Worm (Caenorhabditis elegans) whole organism, L1 larva: ENCODE measurements around the gene ilcr-2.

ENCODE experiments used
- C04F5.9 ChIP-seq: sonication (generic microtip); optimal IDR thresholded peaks from 2 replicates; lab custom pipeline; 2016; ENCODE audit warnings: missing genetic modification characterization, missing compliant biosample characterization
- C34B4.2 ChIP-seq: sonication (generic microtip); optimal IDR thresholded peaks from 2 replicates; lab custom pipeline; 2017; ENCODE audit warnings: mild to moderate bottlenecking, missing genetic modification characterization, missing compliant biosample characterization
- F16B12.6 ChIP-seq: fragments of 150-350 bp; optimal IDR thresholded peaks from 2 replicates; lab custom pipeline; 2014; ENCODE audit warnings: missing biosample characterization, missing genetic modification characterization
- aha-1 ChIP-seq: fragments of 150-350 bp; optimal IDR thresholded peaks from 2 replicates; lab custom pipeline; 2014; ENCODE audit warnings: missing biosample characterization, missing genetic modification characterization
- alr-1 ChIP-seq: fragments of 200-800 bp; sonication (Bioruptor generic); optimal IDR thresholded peaks from 2 replicates; lab custom pipeline; 2018; ENCODE audit warnings: borderline replicate concordance, mild to moderate bottlenecking, missing genetic modification characterization, missing compliant biosample characterization
- ama-1 ChIP-seq: fragments of 150-350 bp; optimal IDR thresholded peaks from 2 replicates; lab custom pipeline; 2014
- blmp-1 ChIP-seq: fragments of 150-350 bp; optimal IDR thresholded peaks from 2 replicates; lab custom pipeline; 2014; ENCODE audit warnings: missing biosample characterization, missing genetic modification characterization
- ceh-82 ChIP-seq, 3 experiments: fragments of 150-350 bp in 1 of 3; sonication (generic microtip) in 2 of 3; optimal IDR thresholded peaks; 2 replicates each; lab custom pipeline; 2014 to 2017; ENCODE audit warnings: missing biosample characterization in 3 of 3, missing genetic modification characterization in 3 of 3
- ceh-90 ChIP-seq: sonication (generic microtip); optimal IDR thresholded peaks from 2 replicates; lab custom pipeline; 2016; ENCODE audit warnings: missing genetic modification characterization, missing compliant biosample characterization
- ces-1 ChIP-seq: fragments of 150-350 bp; optimal IDR thresholded peaks from 2 replicates; lab custom pipeline; 2014; ENCODE audit warnings: missing biosample characterization, missing genetic modification reagents, missing genetic modification characterization
- efl-3 ChIP-seq: fragments of 200-800 bp; sonication (Bioruptor generic); optimal IDR thresholded peaks from 2 replicates; lab custom pipeline; 2018; ENCODE audit warnings: mild to moderate bottlenecking, missing genetic modification characterization, missing compliant biosample characterization
- egl-13 ChIP-seq: sonication (generic microtip); optimal IDR thresholded peaks from 2 replicates; lab custom pipeline; 2016; ENCODE audit warnings: missing genotype, missing genetic modification reagents, missing genetic modification characterization, missing compliant biosample characterization
- elt-3 ChIP-seq, 6 experiments: fragments of 150-350 bp in 1 of 6; sonication (generic microtip); optimal IDR thresholded peaks; 2 replicates each; lab custom pipeline; 2017 to 2018; ENCODE audit warnings: missing biosample characterization in 6 of 6, missing genetic modification characterization in 6 of 6, inconsistent platforms in 1 of 6
- ets-5 ChIP-seq: fragments of 200-800 bp; sonication (Bioruptor generic); IDR thresholded peaks from 2 replicates; pipeline ENCODE4 v1.3.6; 2022; ENCODE audit warnings: missing genetic modification characterization, missing compliant biosample characterization
- fkh-4 ChIP-seq: sonication (generic microtip); optimal IDR thresholded peaks from 2 replicates; lab custom pipeline; 2016; ENCODE audit warnings: missing compliant biosample characterization, missing genetic modification characterization, borderline replicate concordance
- fos-1 ChIP-seq: fragments of 150-350 bp; optimal IDR thresholded peaks from 2 replicates; lab custom pipeline; 2014; ENCODE audit warnings: missing biosample characterization, missing genetic modification characterization
- grh-1 ChIP-seq: fragments of 200-800 bp; sonication (Bioruptor generic); IDR thresholded peaks from 2 replicates; pipeline ENCODE4 v1.3.6; 2022; ENCODE audit warnings: missing genetic modification reagents, missing genetic modification characterization, missing compliant biosample characterization
- hlh-17 ChIP-seq: fragments of 200-800 bp; sonication (Bioruptor generic); optimal IDR thresholded peaks from 2 replicates; lab custom pipeline; 2018; ENCODE audit warnings: missing genetic modification characterization, mild to moderate bottlenecking, missing compliant biosample characterization, moderate library complexity, borderline replicate concordance
- isw-1 ChIP-seq: fragments of 200-800 bp; sonication (Bioruptor generic); IDR thresholded peaks from 2 replicates; pipeline ENCODE4 v1.3.6; 2022; ENCODE audit warnings: missing genetic modification characterization, missing compliant biosample characterization
- lin-13 ChIP-seq: fragments of 150-350 bp; optimal IDR thresholded peaks from 2 replicates; lab custom pipeline; 2014; ENCODE audit warnings: missing biosample characterization, missing genetic modification reagents, missing genetic modification characterization
- lin-14 ChIP-seq: fragments of 200-800 bp; sonication (Bioruptor generic); optimal IDR thresholded peaks from 2 replicates; lab custom pipeline; 2018; ENCODE audit warnings: mild to moderate bottlenecking, missing genetic modification characterization, moderate library complexity, missing compliant biosample characterization
- lin-35 ChIP-seq, 2 experiments: fragments of 150-350 bp; optimal IDR thresholded peaks; 2 replicates each; lab custom pipeline; 2014; ENCODE audit warnings: missing biosample characterization in 2 of 2, missing genetic modification characterization in 2 of 2, missing genetic modification reagents in 2 of 2
- lir-3 ChIP-seq: sonication (generic microtip); optimal IDR thresholded peaks from 2 replicates; lab custom pipeline; 2016; ENCODE audit warnings: mild to moderate bottlenecking, missing genetic modification characterization, moderate library complexity, missing compliant biosample characterization; ENCODE audit not compliant: poor library complexity
- lsy-2 ChIP-seq, 2 experiments: fragments of 150-350 bp; optimal IDR thresholded peaks; 2 replicates each; lab custom pipeline; 2014; ENCODE audit warnings: missing biosample characterization in 2 of 2, missing genetic modification characterization in 2 of 2
- mab-9 ChIP-seq: fragments of 200-800 bp; sonication (Bioruptor generic); IDR thresholded peaks from 2 replicates; pipeline ENCODE4 v1.3.6; 2022; ENCODE audit warnings: missing genetic modification reagents, missing genetic modification characterization, missing compliant biosample characterization
- mdl-1 ChIP-seq, 2 experiments: fragments of 150-350 bp; optimal IDR thresholded peaks; 2 replicates each; lab custom pipeline; 2014 to 2017; ENCODE audit warnings: missing biosample characterization in 2 of 2, missing genetic modification characterization in 2 of 2, inconsistent platforms in 1 of 2
- mep-1 ChIP-seq: fragments of 150-350 bp; optimal IDR thresholded peaks from 2 replicates; lab custom pipeline; 2014; ENCODE audit warnings: missing biosample characterization, missing genetic modification characterization
- nhr-11 ChIP-seq: fragments of 150-350 bp; optimal IDR thresholded peaks from 2 replicates; lab custom pipeline; 2014; ENCODE audit warnings: missing biosample characterization, missing genetic modification characterization
- nhr-12 ChIP-seq: sonication (generic microtip); optimal IDR thresholded peaks from 2 replicates; lab custom pipeline; 2017; ENCODE audit warnings: missing biosample characterization, missing genetic modification characterization
- nhr-19 ChIP-seq: fragments of 200-800 bp; sonication (Bioruptor generic); conservative IDR thresholded peaks from 2 replicates; pipeline ENCODE4 v1.3.6; 2022; ENCODE audit warnings: missing genetic modification characterization, missing compliant biosample characterization
- nhr-20 ChIP-seq: sonication (generic microtip); optimal IDR thresholded peaks from 2 replicates; lab custom pipeline; 2016; ENCODE audit warnings: mild to moderate bottlenecking, missing genetic modification characterization, missing compliant biosample characterization
- nhr-237 ChIP-seq: fragments of 150-350 bp; optimal IDR thresholded peaks from 2 replicates; lab custom pipeline; 2014; ENCODE audit warnings: missing biosample characterization, missing genetic modification characterization
- nhr-28 ChIP-seq: fragments of 150-350 bp; optimal IDR thresholded peaks from 2 replicates; lab custom pipeline; 2014; ENCODE audit warnings: missing biosample characterization, missing genetic modification characterization
- nhr-47 ChIP-seq: sonication (generic microtip); optimal IDR thresholded peaks from 2 replicates; lab custom pipeline; 2016; ENCODE audit warnings: mild to moderate bottlenecking, missing genetic modification characterization, moderate library complexity, missing compliant biosample characterization
- nhr-76 ChIP-seq: sonication (generic microtip); optimal IDR thresholded peaks from 2 replicates; lab custom pipeline; 2017; ENCODE audit warnings: missing biosample characterization, missing genetic modification characterization
- nhr-85 ChIP-seq: sonication (generic microtip); peaks from one replicate; lab custom pipeline; 2016; ENCODE audit warnings: missing genetic modification characterization, inconsistent platforms, missing compliant biosample characterization
- nhr-90 ChIP-seq: sonication (generic microtip); optimal IDR thresholded peaks from 2 replicates; lab custom pipeline; 2016; ENCODE audit warnings: mild to moderate bottlenecking, missing genetic modification characterization, missing compliant biosample characterization; ENCODE audit not compliant: poor library complexity
- pax-3 ChIP-seq: fragments of 200-800 bp; sonication (Bioruptor generic); optimal IDR thresholded peaks from 2 replicates; lab custom pipeline; 2018; ENCODE audit warnings: mild to moderate bottlenecking, missing genetic modification characterization, moderate library complexity, missing compliant biosample characterization
- pqm-1 ChIP-seq: sonication (generic microtip); optimal IDR thresholded peaks from 3 replicates; lab custom pipeline; 2017; ENCODE audit warnings: missing biosample characterization, missing genetic modification characterization
- rnt-1 ChIP-seq: sonication (generic microtip); optimal IDR thresholded peaks from 2 replicates; lab custom pipeline; 2016; ENCODE audit warnings: mild to moderate bottlenecking, missing genetic modification characterization, moderate library complexity, missing compliant biosample characterization
- skn-1 ChIP-seq: fragments of 150-350 bp; optimal IDR thresholded peaks from 2 replicates; lab custom pipeline; 2014; ENCODE audit warnings: missing biosample characterization, missing genetic modification characterization
- snpc-4 ChIP-seq: fragments of 150-350 bp; optimal IDR thresholded peaks from 2 replicates; lab custom pipeline; 2014; ENCODE audit warnings: missing biosample characterization, missing genetic modification characterization
- snu-23 ChIP-seq: sonication (generic microtip); optimal IDR thresholded peaks from 2 replicates; lab custom pipeline; 2016; ENCODE audit warnings: missing genetic modification characterization, missing compliant biosample characterization
- sptf-1 ChIP-seq: fragments of 150-350 bp; optimal IDR thresholded peaks from 2 replicates; lab custom pipeline; 2014; ENCODE audit warnings: missing biosample characterization, missing genetic modification characterization
- swsn-7 ChIP-seq: sonication (generic microtip); optimal IDR thresholded peaks from 2 replicates; lab custom pipeline; 2016; ENCODE audit warnings: missing genetic modification characterization, missing compliant biosample characterization
- unc-30 ChIP-seq: sonication (generic microtip); optimal IDR thresholded peaks from 2 replicates; lab custom pipeline; 2017; ENCODE audit warnings: missing biosample characterization, missing genetic modification characterization
- zag-1 ChIP-seq: fragments of 150-350 bp; optimal IDR thresholded peaks from 2 replicates; lab custom pipeline; 2014; ENCODE audit warnings: missing biosample characterization, missing genetic modification characterization
- zip-4 ChIP-seq: fragments of 200-800 bp; sonication (Bioruptor generic); optimal IDR thresholded peaks from 2 replicates; lab custom pipeline; 2018; ENCODE audit warnings: mild to moderate bottlenecking, missing genetic modification characterization, moderate library complexity, missing compliant biosample characterization
- ztf-11 ChIP-seq, 2 experiments: sonication (generic microtip); optimal IDR thresholded peaks; 2 replicates each; lab custom pipeline; 2016 to 2017; ENCODE audit warnings: missing genetic modification characterization in 2 of 2, missing biosample characterization in 1 of 2, missing compliant biosample characterization in 1 of 2

The ilcr-2 gene

ce11 chrII:5474946-5475345 lies at the start of gene ilcr-2:
Gene ilcr-2, plus strand, starts transcription at chrII:5475246.
- no peak for TF ChIP-seq ces-1 (GFP tag; lab: Kevin White, UChicago)
- TF ChIP-seq nhr-47 (tag; lab: Kevin White, UChicago): no peak
- TF ChIP-seq mdl-1 (tag; optimal IDR thresholded peaks at IDR 0.05; lab: Kevin White, UChicago): no peak
- no peak for TF ChIP-seq lin-14 (GFP tag; lab: Kevin White, UChicago)
- TF ChIP-seq sptf-1 (tag; lab: Kevin White, UChicago): no peak
- TF ChIP-seq isw-1 (GFP tag; lab: Robert Waterston, UW): no peak
- no peak for TF ChIP-seq aha-1 (tag; lab: Kevin White, UChicago)
- no peak for TF ChIP-seq lin-35 (GFP tag; optimal IDR thresholded peaks at IDR 0.05; lab: Kevin White, UChicago)
- TF ChIP-seq C04F5.9: no peak
- no peak for TF ChIP-seq fos-1 (tag; lab: Kevin White, UChicago)
- no peak for TF ChIP-seq elt-3 (tag; optimal IDR thresholded peaks at IDR 0.05; lab: Kevin White, UChicago)
- no peak for TF ChIP-seq swsn-7 (tag; lab: Kevin White, UChicago)
- no peak for TF ChIP-seq grh-1 (GFP tag; lab: Robert Waterston, UW)
- TF ChIP-seq lsy-2 (tag; optimal IDR thresholded peaks at IDR 0.05; lab: Kevin White, UChicago): no peak
- no peak for TF ChIP-seq snu-23 (GFP tag; lab: Kevin White, UChicago)
- no peak for TF ChIP-seq C34B4.2 (tag; lab: Kevin White, UChicago)
- no peak for TF ChIP-seq pqm-1
- no peak for TF ChIP-seq F16B12.6 (tag; lab: Kevin White, UChicago)
- TF ChIP-seq nhr-76 (tag; lab: Kevin White, UChicago): no peak
- TF ChIP-seq nhr-90 (tag; lab: Kevin White, UChicago): no peak

DNA sequence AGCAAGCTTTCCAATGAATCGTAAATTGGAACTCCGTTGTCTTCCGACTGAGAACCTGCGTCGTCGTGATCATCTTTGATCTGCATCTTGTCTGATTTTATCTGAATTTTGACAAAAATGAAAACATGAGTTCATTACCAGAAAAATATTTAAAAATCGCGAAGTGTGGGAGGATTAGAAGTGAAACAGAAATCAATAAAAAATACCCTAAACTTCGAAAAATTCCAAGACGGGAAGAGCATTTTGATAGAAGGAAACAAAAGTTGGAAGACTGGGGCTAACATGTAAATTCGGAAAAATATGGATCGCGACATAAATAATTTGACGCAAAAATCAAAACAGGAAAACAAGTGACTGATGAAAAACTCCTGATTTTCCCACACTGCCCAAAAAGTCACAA lies 49.4 kb upstream of the ilcr-2 start, which contains the start of gene F07F6.8:
Gene F07F6.8, minus strand, starts transcription at position 101 of the 400 bp plus-strand sequence.
- no peak for TF ChIP-seq nhr-19 (GFP tag; lab: Robert Waterston, UW)
- no peak for TF ChIP-seq zip-4
- TF ChIP-seq nhr-28: no peak
- no peak for TF ChIP-seq mep-1 (tag; lab: Kevin White, UChicago)
- no peak for TF ChIP-seq sptf-1 (tag; lab: Kevin White, UChicago)
- no peak for TF ChIP-seq skn-1 (tag; lab: Kevin White, UChicago)
- TF ChIP-seq pax-3 (tag; lab: Kevin White, UChicago): no peak
- TF ChIP-seq ceh-90 (tag; lab: Kevin White, UChicago): no peak
- TF ChIP-seq alr-1 (tag; lab: Kevin White, UChicago): no peak
- TF ChIP-seq egl-13: no peak
- TF ChIP-seq nhr-85 (tag; lab: Kevin White, UChicago): no peak
- no peak for TF ChIP-seq snpc-4 (tag; lab: Kevin White, UChicago)
- TF ChIP-seq C04F5.9: no peak
- TF ChIP-seq elt-3 (tag; optimal IDR thresholded peaks at IDR 0.05; lab: Kevin White, UChicago): no peak
- no peak for TF ChIP-seq efl-3 (GFP tag; lab: Kevin White, UChicago)

- no peak for TF ChIP-seq C04F5.9
- peak; percentile 60 for TF ChIP-seq nhr-20 (tag; lab: Kevin White, UChicago)
- no peak for TF ChIP-seq fos-1 (tag; lab: Kevin White, UChicago)
- peak; percentile 34 for TF ChIP-seq blmp-1 (tag; lab: Kevin White, UChicago)
- TF ChIP-seq nhr-19 (GFP tag; lab: Robert Waterston, UW): peak; percentile 21; the same call in 1 of the 2 replicates
- TF ChIP-seq ztf-11 (tag; optimal IDR thresholded peaks at IDR 0.05; lab: Kevin White, UChicago): no peak
- TF ChIP-seq alr-1 (tag; lab: Kevin White, UChicago): no peak
- peak; percentile 17 for TF ChIP-seq nhr-90 (tag; lab: Kevin White, UChicago)
- no peak for TF ChIP-seq nhr-12 (tag; lab: Kevin White, UChicago)
- TF ChIP-seq lir-3 (tag; lab: Kevin White, UChicago): peak; percentile 12
- no peak for TF ChIP-seq unc-30
- TF ChIP-seq nhr-11 (tag; lab: Kevin White, UChicago): no peak
- no peak for TF ChIP-seq ceh-82 (tag; optimal IDR thresholded peaks at IDR 0.05; lab: Kevin White, UChicago)
- no peak for TF ChIP-seq ama-1 (lab: Kevin White, UChicago)
- TF ChIP-seq ets-5 (GFP tag; lab: Robert Waterston, UW): no peak
- TF ChIP-seq mab-9 (GFP tag; lab: Robert Waterston, UW): no peak
- TF ChIP-seq nhr-47 (tag; lab: Kevin White, UChicago): peak; percentile 45
- TF ChIP-seq snu-23 (GFP tag; lab: Kevin White, UChicago): peak; percentile 81
- no peak for TF ChIP-seq fkh-4 (tag; lab: Kevin White, UChicago)
- TF ChIP-seq skn-1 (tag; lab: Kevin White, UChicago): peak; percentile 17
- TF ChIP-seq hlh-17: no peak
- peak; percentile 37 for TF ChIP-seq lin-13 (GFP tag; lab: Kevin White, UChicago)
- TF ChIP-seq zag-1: no peak
- no peak for TF ChIP-seq nhr-237
- TF ChIP-seq rnt-1 (tag; lab: Kevin White, UChicago): peak; percentile 71
Observed at ce11 chrII:5426054-5426453, 49.0 kb upstream of the ilcr-2 start.
